Worm (Caenorhabditis elegans) whole organism, L4/young adult: ENCODE results near the gene pgm-1.
"Not testable (repeated sequence)": the region's sequence is repeated elsewhere in the genome, so short reads cannot be mapped to it uniquely, and the experiment has no call there.

Experiments
- W03F9.2 ChIP-seq: fragments of 150-350 bp; optimal IDR thresholded peaks from 2 replicates; lab custom pipeline; 2014; ENCODE audit warnings: missing biosample characterization, missing genetic modification characterization
- dao-5 ChIP-seq: sonication (generic microtip); optimal IDR thresholded peaks from 2 replicates; lab custom pipeline; 2016; ENCODE audit warnings: missing genotype, missing genetic modification characterization, moderate library complexity, missing compliant biosample characterization
- him-1 ChIP-seq: sonication (generic microtip); optimal IDR thresholded peaks from 2 replicates; lab custom pipeline; 2016; ENCODE audit warnings: missing genotype, missing genetic modification reagents, missing genetic modification characterization, missing compliant biosample characterization

pgm-1 gene

DNA sequence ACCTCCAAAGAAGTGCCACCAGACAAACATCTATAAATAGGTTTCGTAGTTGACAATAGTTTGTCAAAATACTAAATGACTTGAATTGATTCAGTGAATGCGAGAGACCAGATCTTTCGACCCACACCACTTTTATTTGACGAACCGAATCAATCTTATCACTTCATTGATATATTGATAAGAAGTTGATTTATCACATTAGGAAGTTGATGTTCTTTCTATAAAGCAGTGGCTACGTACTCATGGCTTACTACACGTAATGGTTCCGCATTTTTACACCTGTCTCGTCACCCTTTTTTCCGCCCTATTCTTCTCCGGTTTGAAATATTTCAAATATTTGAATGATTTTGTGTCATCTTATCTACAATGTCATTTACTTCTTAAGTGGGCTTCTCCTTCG, 31.4 kb downstream of the pgm-1 start:
- no peak for TF ChIP-seq W03F9.2 (tag; lab: Kevin White, UChicago)
- no peak for TF ChIP-seq him-1 (tag; lab: Kevin White, UChicago)
- TF ChIP-seq dao-5 (tag; lab: Kevin White, UChicago), result no peak

DNA sequence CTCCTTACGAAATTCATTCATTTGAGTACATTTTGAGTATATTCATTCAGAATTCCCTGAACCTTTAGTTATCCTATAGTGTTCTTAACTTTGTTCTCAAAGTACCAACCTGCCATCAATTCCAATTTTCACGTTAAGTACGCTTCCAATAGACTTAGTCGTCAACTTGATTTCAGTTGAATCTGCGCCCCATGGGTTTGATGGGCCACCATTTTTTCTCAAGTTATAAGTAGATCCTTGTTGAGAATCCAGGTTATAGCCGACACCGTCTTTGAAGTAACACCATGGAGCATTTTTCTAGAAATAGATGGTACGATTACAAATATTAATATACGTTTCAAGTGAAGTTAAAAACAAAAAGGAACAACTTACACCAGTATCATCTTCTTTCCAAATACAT, 35.5 kb downstream of the pgm-1 start:
- TF ChIP-seq him-1 (tag; lab: Kevin White, UChicago), result no peak
- TF ChIP-seq W03F9.2 (tag; lab: Kevin White, UChicago), result no peak
- TF ChIP-seq dao-5 (tag; lab: Kevin White, UChicago), result no peak

DNA sequence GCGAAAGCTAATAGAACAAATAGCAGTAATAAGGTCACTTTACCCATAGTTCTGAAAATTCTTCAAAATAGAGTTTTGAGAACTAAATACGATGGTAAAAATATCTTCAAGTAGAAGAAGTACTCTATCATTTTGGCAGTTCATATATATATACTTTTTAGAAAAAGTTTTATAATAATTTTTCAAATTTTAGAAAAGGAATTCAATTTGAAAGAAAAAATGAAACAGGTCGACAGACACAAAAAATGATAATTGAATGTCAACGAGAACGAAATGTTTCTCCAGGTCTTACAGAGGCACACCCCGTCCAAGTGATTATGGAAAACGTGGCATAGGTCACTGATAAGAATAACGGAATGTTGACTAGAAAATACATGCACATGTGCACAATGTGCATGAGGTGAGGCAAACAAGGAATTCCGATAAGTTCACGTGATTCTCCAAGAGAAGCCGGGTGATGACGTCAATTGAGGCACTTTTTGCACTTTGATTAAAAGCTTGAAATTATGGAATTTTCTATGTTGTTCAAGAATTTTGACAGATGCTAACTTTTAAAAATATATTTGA, 36.0 kb downstream of the pgm-1 start, which contains the start of gene aagr-2:
TSS of gene aagr-2 (minus strand) at position 51 of the 567 bp plus-strand sequence.
- no peak for TF ChIP-seq dao-5 (tag; lab: Kevin White, UChicago)
- no peak for TF ChIP-seq W03F9.2 (tag; lab: Kevin White, UChicago)
- no peak for TF ChIP-seq him-1 (tag; lab: Kevin White, UChicago)

DNA sequence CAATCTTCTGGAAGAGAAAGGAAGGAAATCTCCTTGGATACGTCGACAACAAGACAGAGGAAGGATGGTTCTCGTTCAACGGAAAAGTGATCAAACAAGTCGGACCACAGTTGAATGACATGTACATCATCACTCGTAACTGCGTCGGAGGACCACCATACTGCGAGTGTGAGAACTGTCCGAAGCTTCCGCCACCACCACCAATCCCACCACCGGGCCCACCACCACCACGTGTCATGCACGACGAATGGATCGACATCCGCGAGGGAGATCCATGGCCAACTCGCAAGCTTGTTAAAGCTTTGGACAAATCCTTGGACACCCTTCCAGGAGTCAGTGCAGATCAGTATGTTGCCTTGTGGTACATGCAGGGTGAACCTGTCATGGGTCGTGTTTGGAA, 42.0 kb downstream of the pgm-1 start:
- TF ChIP-seq dao-5 (tag; lab: Kevin White, UChicago), result no peak
- TF ChIP-seq him-1 (tag; lab: Kevin White, UChicago), result no peak
- TF ChIP-seq W03F9.2 (tag; lab: Kevin White, UChicago), result no peak

DNA sequence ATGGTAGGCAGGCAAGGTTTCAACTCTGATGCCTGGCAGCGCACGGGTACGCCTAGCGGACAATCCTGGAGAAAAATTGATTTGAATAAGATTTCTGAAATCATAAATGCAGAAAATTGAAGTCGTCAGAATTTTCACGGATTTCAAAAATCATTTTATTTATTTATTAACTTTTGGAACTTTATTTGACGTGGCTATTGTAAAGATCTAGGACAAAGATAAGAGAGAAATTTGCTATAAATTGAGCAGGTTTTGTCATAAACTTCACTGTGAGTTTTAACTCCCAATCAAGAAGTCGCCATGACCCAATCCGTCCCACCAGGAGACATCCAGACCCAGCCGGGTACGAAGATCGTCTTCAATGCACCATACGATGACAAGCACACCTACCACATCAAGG, 43.5 kb downstream of the pgm-1 start, which contains the start of gene msp-152:
TSS of gene msp-152 (plus strand) at position 301 of the 400 bp plus-strand sequence.
- TF ChIP-seq him-1, W03F9.2, dao-5 (tag; lab: Kevin White, UChicago): not testable (repeated sequence)

DNA sequence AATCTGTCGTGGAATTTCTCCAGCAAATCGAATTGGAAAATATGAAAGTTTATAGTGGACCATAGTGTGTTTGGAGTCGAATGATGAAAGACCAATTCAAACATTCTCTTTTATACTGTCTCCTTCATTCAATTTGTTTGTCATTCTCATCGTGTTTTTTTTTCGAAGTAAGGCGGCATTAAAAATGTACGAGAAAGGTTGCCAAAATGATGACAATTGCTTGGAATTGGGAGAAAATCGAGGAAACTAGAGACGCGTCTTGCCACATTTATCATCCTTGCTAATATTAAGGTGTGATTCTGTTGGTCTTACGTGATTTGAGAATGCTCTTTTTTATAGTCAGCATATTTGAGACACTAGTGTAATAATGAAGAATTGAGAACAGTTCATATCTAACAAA, 45.7 kb downstream of the pgm-1 start, which contains the start of gene gst-30:
TSS of gene gst-30 (minus strand) at position 101 of the 400 bp plus-strand sequence.
- TF ChIP-seq W03F9.2 (tag; lab: Kevin White, UChicago), result no peak
- TF ChIP-seq him-1 (tag; lab: Kevin White, UChicago), result no peak
- no peak for TF ChIP-seq dao-5 (tag; lab: Kevin White, UChicago)

DNA sequence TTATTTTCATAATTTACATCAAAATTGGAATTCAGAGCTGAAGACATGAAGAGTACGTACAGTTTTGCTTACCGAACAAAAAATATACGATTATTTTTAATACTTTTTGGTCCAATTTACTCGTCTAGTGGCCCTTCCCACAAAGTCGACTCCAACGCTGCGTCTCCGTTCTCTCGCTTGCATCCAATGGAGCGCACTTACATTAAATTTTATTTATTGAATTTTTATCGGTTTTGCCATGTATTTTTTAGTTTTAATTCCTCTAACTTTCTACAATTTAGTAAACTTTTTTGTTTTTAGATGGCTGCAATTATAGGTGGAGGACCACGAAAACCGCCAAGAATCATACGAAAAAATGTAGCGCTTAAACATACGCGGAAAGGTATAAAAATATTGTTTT, 46.3 kb downstream of the pgm-1 start, which contains the start of gene ZK546.5:
TSS of gene ZK546.5 (plus strand) at position 301 of the 400 bp plus-strand sequence.
- TF ChIP-seq him-1 (tag; lab: Kevin White, UChicago), result no peak
- TF ChIP-seq dao-5 (tag; lab: Kevin White, UChicago), result no peak
- no peak for TF ChIP-seq W03F9.2 (tag; lab: Kevin White, UChicago)

DNA sequence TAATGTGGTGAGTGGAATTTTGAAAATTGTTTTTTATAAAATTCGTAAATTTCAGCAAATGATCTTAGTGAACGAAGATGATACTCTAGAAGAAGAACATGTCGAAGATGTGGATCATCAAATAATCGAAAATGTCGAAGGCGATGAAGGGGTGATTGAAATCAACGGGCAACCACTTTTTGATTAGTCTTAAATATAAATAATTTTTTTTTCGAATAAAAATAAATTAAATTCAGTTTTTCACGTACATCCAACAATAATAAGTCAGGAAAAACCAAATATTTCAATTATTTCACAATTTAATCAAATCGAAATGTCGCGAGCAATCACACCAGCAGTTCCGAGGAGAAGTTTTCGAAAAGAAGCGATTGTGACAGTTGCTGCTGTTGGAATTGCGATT, 48.5 kb downstream of the pgm-1 start, which contains the start of gene ZK546.4:
TSS of gene ZK546.4 (plus strand) at position 301 of the 400 bp plus-strand sequence.
- TF ChIP-seq dao-5 (tag; lab: Kevin White, UChicago), result no peak
- TF ChIP-seq W03F9.2 (tag; lab: Kevin White, UChicago), result no peak
